Worm (Caenorhabditis elegans) whole organism, L1 larva: ENCODE data around the gene C18G1.6.

ENCODE experiments used
- alr-1 ChIP-seq: fragments of 200-800 bp; sonication (Bioruptor generic); optimal IDR thresholded peaks from 2 replicates; lab custom pipeline; 2018; ENCODE audit warnings: borderline replicate concordance, mild to moderate bottlenecking, missing genetic modification characterization, missing compliant biosample characterization
- ama-1 ChIP-seq: fragments of 150-350 bp; optimal IDR thresholded peaks from 2 replicates; lab custom pipeline; 2014
- dpl-1 ChIP-seq, 3 experiments: fragments of 150-350 bp in 2 of 3; sonication (generic microtip) in 1 of 3; optimal IDR thresholded peaks; 2 replicates each; lab custom pipeline; 2014 to 2017; ENCODE audit warnings: missing biosample characterization in 3 of 3, missing genetic modification characterization in 3 of 3, missing genetic modification reagents in 3 of 3
- lin-39 ChIP-seq: fragments of 150-350 bp; optimal IDR thresholded peaks from 2 replicates; lab custom pipeline; 2014; ENCODE audit warnings: missing biosample characterization, missing genetic modification reagents, missing genetic modification characterization
- nhr-28 ChIP-seq: fragments of 150-350 bp; optimal IDR thresholded peaks from 2 replicates; lab custom pipeline; 2014; ENCODE audit warnings: missing biosample characterization, missing genetic modification characterization
- nhr-76 ChIP-seq: sonication (generic microtip); optimal IDR thresholded peaks from 2 replicates; lab custom pipeline; 2017; ENCODE audit warnings: missing biosample characterization, missing genetic modification characterization
- pqm-1 ChIP-seq: sonication (generic microtip); optimal IDR thresholded peaks from 3 replicates; lab custom pipeline; 2017; ENCODE audit warnings: missing biosample characterization, missing genetic modification characterization
- tlp-1 ChIP-seq: fragments of 150-350 bp; optimal IDR thresholded peaks from 2 replicates; lab custom pipeline; 2014; ENCODE audit warnings: missing biosample characterization, missing genetic modification characterization
- unc-130 ChIP-seq: fragments of 150-350 bp; optimal IDR thresholded peaks from 2 replicates; lab custom pipeline; 2017; ENCODE audit warnings: missing biosample characterization, missing genetic modification characterization, inconsistent platforms
- unc-62 ChIP-seq: fragments of 150-350 bp; optimal IDR thresholded peaks from 2 replicates; lab custom pipeline; 2014; ENCODE audit warnings: missing biosample characterization, missing genetic modification reagents, missing genetic modification characterization
- ztf-11 ChIP-seq, 2 experiments: sonication (generic microtip); optimal IDR thresholded peaks; 2 replicates each; lab custom pipeline; 2016 to 2017; ENCODE audit warnings: missing genetic modification characterization in 2 of 2, missing biosample characterization in 1 of 2, missing compliant biosample characterization in 1 of 2

DNA sequence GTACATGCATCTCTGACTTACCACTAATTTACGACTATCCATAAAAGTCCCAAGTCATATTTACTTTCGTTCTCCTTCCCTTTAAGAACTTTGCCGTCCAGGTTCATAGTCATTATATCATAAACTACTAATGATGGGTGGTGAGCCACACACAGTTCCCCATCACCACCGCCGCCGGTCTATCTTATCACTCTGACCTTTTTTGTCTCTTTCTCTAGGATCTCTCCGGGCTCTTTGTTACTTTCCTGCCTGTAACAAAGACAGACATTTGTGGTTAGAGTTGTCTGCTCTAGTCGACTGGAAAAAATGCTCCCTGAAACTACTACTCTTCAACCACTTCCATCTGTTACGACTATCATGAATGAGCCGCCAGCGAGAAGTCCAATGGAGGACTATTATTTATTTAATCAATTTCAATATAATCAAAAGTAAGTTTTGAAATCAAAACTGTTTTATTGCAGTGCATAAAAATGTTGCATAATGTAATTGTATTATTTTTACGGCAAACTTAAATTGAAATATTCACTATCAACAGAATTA lies 20.1 kb downstream of the C18G1.6 start, which contains the start of gene elt-7:
- TF ChIP-seq nhr-76 (tag; lab: Kevin White, UChicago): no peak
- no peak for TF ChIP-seq alr-1 (tag; lab: Kevin White, UChicago)
- TF ChIP-seq pqm-1 (tag; lab: Kevin White, UChicago): no peak
- TF ChIP-seq lin-39: no peak
- TF ChIP-seq unc-130 (tag; lab: Kevin White, UChicago): no peak
- no peak for TF ChIP-seq ztf-11 (tag; optimal IDR thresholded peaks at IDR 0.05; lab: Kevin White, UChicago)
- no peak for TF ChIP-seq unc-62 (GFP tag; lab: Kevin White, UChicago)
- TF ChIP-seq tlp-1: no peak
- no peak for TF ChIP-seq dpl-1 (GFP tag; optimal IDR thresholded peaks at IDR 0.05; lab: Kevin White, UChicago)
- TF ChIP-seq nhr-28 (tag; lab: Kevin White, UChicago): no peak
- no peak for TF ChIP-seq ama-1 (lab: Kevin White, UChicago)
